Fruit fly (Drosophila melanogaster) Kc167 (cell line): ENCODE results near the gene CG13893.

ENCODE experiments used
- Myc ChIP-seq: fragments of >200 bp; optimal IDR thresholded peaks from 2 replicates; lab custom pipeline; 2017; ENCODE audit warnings: missing external identifiers
- Sin3A ChIP-seq: fragments of >200 bp; optimal IDR thresholded peaks from 2 replicates; lab custom pipeline; 2018; ENCODE audit warnings: missing external identifiers
- insv ChIP-seq: fragments of >200 bp; optimal IDR thresholded peaks from 3 replicates; lab custom pipeline; 2018; ENCODE audit warnings: missing external identifiers
- psq ChIP-seq: fragments of >200 bp; optimal IDR thresholded peaks from 2 replicates; lab custom pipeline; 2017; ENCODE audit warnings: missing external identifiers
- ttk ChIP-seq: sonication (Bioruptor generic); optimal IDR thresholded peaks from 2 replicates; lab custom pipeline; 2017; ENCODE audit warnings: missing external identifiers

DNA sequence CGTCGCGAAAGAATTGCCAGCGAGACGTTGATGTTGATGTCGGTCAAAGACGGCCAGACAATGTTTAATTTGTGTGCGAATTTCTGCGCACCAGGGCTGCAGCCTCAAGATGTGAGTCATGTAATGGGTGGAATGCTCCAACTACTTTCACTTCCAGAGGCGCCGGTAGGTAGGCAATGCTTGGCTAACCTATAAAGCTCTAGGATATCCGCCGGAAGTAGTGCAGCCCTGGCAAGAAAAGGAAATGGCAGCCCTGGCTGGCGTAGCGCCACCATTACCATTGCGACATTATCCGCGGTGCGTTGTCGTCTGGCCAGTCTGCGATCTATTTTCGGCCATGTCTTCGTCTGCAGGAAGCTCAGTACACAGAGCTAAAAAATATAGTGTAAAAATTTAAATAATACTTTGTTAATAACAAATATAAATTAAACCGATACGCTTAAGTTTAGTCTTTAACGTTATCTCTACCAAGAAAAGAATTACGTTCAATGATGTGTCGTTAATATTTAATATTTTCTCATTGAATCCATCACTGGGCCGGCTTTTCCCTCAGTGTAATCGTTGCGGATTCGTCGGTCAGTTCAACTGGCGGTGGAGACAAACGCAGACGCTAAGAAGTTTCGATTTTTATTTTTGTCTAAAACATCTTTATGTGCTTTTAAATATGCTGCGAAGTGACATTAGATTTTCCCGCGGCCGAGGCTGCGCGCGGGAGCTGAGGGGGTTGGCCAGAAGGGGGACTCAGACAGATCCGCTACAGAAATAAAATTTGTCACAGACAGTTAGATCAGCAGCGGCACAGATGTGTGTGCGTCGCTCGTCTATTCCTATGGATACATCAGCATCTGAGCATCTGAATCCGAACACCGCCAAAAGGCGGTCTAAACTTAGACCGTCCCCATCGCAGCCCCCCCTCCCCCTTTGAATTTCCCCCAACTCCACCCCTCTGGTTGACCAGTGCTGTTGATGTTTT, 8.1 kb upstream of the CG13893 start:
- TF ChIP-seq psq (no peak), Myc (lab: Kevin White, UChicago) (no peak), Sin3A (lab: Kevin White, UChicago) (no peak), ttk (no peak), insv (lab: Kevin White, UChicago) (no peak)
